ENCODE assay signal across 4 fruit fly cellular contexts in genomic region chr3L:19777279-19777960, dm6.
TF ChIP-seq lines count a peak whose summit lies in the region.

No protein-coding gene starts in this region.

- no peak for TF ChIP-seq CTCF in whole organism, embryonic (GFP tag; optimal IDR thresholded peaks at IDR 0.05; lab: Kevin White, UChicago)

TF ChIP-seq in whole organism, adult, 20 proteins besides CTCF, POLR2A, EP300 and RAD21:
- no peak for TF ChIP-seq Crg-1 (GFP tag; optimal IDR thresholded peaks at IDR 0.05; lab: Kevin White, UChicago)
- peak; percentile 58 for TF ChIP-seq cic (GFP tag; optimal IDR thresholded peaks at IDR 0.05; lab: Kevin White, UChicago)
- no peak for TF ChIP-seq ovo (GFP tag; optimal IDR thresholded peaks at IDR 0.05; lab: Kevin White, UChicago)

TF ChIP-seq in whole organism, embryonic, 481 proteins besides CTCF, POLR2A, EP300 and RAD21:
- TF ChIP-seq eve (GFP tag; optimal IDR thresholded peaks at IDR 0.05; lab: Kevin White, UChicago) (peak in 1 of 2 experiments; percentile 68), sqz (GFP tag; optimal IDR thresholded peaks at IDR 0.05; lab: Kevin White, UChicago) (peak; percentile 65), CG5245 (GFP tag; optimal IDR thresholded peaks at IDR 0.05; lab: Kevin White, UChicago) (no peak), CG9437 (GFP tag; optimal IDR thresholded peaks at IDR 0.05; lab: Kevin White, UChicago) (peak; percentile 13), CG15514 (GFP tag; optimal IDR thresholded peaks at IDR 0.05; lab: Kevin White, UChicago) (peak; percentile 2), CG18599 (GFP tag; optimal IDR thresholded peaks at IDR 0.05; lab: Kevin White, UChicago) (peak; percentile 37), gro (GFP tag; optimal IDR thresholded peaks at IDR 0.05; lab: Kevin White, UChicago) (peak; percentile 72), p53 (GFP tag; optimal IDR thresholded peaks at IDR 0.05; lab: Kevin White, UChicago) (no peak), grn (GFP tag; optimal IDR thresholded peaks at IDR 0.05; lab: Kevin White, UChicago) (peak; percentile 33), lab (GFP tag; optimal IDR thresholded peaks at IDR 0.05; lab: Kevin White, UChicago) (peak; percentile 78), exex (tag; optimal IDR thresholded peaks at IDR 0.05; lab: Kevin White, UChicago) (peak; percentile 93), oc (tag; optimal IDR thresholded peaks at IDR 0.05; lab: Kevin White, UChicago) (peak; percentile 52), CG6175 (GFP tag; IDR thresholded peaks at IDR 0.05; lab: Robert Waterston, UW) (no peak), pros (GFP tag; optimal IDR thresholded peaks at IDR 0.05; lab: Kevin White, UChicago) (no peak), emc (GFP tag; optimal IDR thresholded peaks at IDR 0.05; lab: Kevin White, UChicago) (no peak), CG2199 (GFP tag; IDR thresholded peaks at IDR 0.05; lab: Robert Waterston, UW) (0 out of 3 replicates have a peak, but pooled peaks have one; percentile 18), ab (GFP tag; optimal IDR thresholded peaks at IDR 0.05; lab: Kevin White, UChicago) (no peak), chinmo (GFP tag; IDR thresholded peaks at IDR 0.05; lab: Robert Waterston, UW; ENCODE audit: partially characterized antibody) (0 out of 4 replicates have a peak, but pooled peaks have one; percentile 31), sug (tag; optimal IDR thresholded peaks at IDR 0.05; lab: Kevin White, UChicago) (peak; percentile 79), mirr (GFP tag; optimal IDR thresholded peaks at IDR 0.05; lab: Kevin White, UChicago) (peak; percentile 86), pfk (GFP tag; optimal IDR thresholded peaks at IDR 0.05; lab: Kevin White, UChicago) (peak; percentile 51), Oli (tag; optimal IDR thresholded peaks at IDR 0.05; lab: Kevin White, UChicago) (no peak), CG34376 (GFP tag; optimal IDR thresholded peaks at IDR 0.05; lab: Kevin White, UChicago) (peak; percentile 34), Nf-YA (GFP tag; IDR thresholded peaks at IDR 0.05; lab: Robert Waterston, UW) (no peak), CG4707 (GFP tag; optimal IDR thresholded peaks at IDR 0.05; lab: Kevin White, UChicago) (no peak), sd (tag; optimal IDR thresholded peaks at IDR 0.05; lab: Kevin White, UChicago) (peak; percentile 54), Vsx1 (GFP tag; optimal IDR thresholded peaks at IDR 0.05; lab: Kevin White, UChicago) (peak; percentile 89), CG10543 (GFP tag; optimal IDR thresholded peaks at IDR 0.05; lab: Kevin White, UChicago) (no peak)

TF ChIP-seq in whole organism, prepupa, 60 proteins besides CTCF, POLR2A, EP300 and RAD21:
- TF ChIP-seq fkh (GFP tag; optimal IDR thresholded peaks at IDR 0.05; lab: Kevin White, UChicago) (peak; percentile 35), vri (GFP tag; optimal IDR thresholded peaks at IDR 0.05; lab: Kevin White, UChicago) (peak; percentile 38), CG16779 (tag; optimal IDR thresholded peaks at IDR 0.05; lab: Kevin White, UChicago) (no peak), svp (GFP tag; lab: Kevin White, UChicago) (peak; percentile 84)

TF ChIP-seq in whole organism, wandering third instar larva, 38 proteins besides CTCF, POLR2A, EP300 and RAD21:
- TF ChIP-seq Rel (GFP tag; optimal IDR thresholded peaks at IDR 0.05; lab: Kevin White, UChicago) (no peak), Rel (tag; optimal IDR thresholded peaks at IDR 0.05; lab: Kevin White, UChicago) (peak; percentile 24), brk (GFP tag; optimal IDR thresholded peaks at IDR 0.05; lab: Kevin White, UChicago) (peak; percentile 28), h (GFP tag; optimal IDR thresholded peaks at IDR 0.05; lab: Kevin White, UChicago) (peak; percentile 11), Hnf4 (GFP tag; optimal IDR thresholded peaks at IDR 0.05; lab: Kevin White, UChicago) (no peak), tai (GFP tag; optimal IDR thresholded peaks at IDR 0.05; lab: Kevin White, UChicago) (peak; percentile 34), Vsx2 (GFP tag; optimal IDR thresholded peaks at IDR 0.05; lab: Kevin White, UChicago; ENCODE audit: partially characterized antibody) (peak; percentile 66), CrebA (GFP tag; optimal IDR thresholded peaks at IDR 0.05; lab: Kevin White, UChicago; ENCODE audit: borderline replicate concordance) (peak; percentile 36), Dfd (GFP tag; optimal IDR thresholded peaks at IDR 0.05; lab: Kevin White, UChicago) (no peak), Myc (optimal IDR thresholded peaks at IDR 0.05; lab: Kevin White, UChicago) (no peak), GATAd (GFP tag; optimal IDR thresholded peaks at IDR 0.05; lab: Kevin White, UChicago) (no peak), foxo (GFP tag; optimal IDR thresholded peaks at IDR 0.05; lab: Kevin White, UChicago) (no peak)
